Worm (Caenorhabditis elegans) whole organism, L3 larva: Measurements from ENCODE around the gene srd-45.
A peak's percentile ranks its signal among the peaks of the same experiment; 100 is the strongest.

Experiments used
- R02D3.7 ChIP-seq: fragments of 150-350 bp; optimal IDR thresholded peaks from 2 replicates; lab custom pipeline; 2014; ENCODE audit warnings: missing biosample characterization, missing genetic modification characterization
- aly-2 ChIP-seq: fragments of 150-350 bp; optimal IDR thresholded peaks from 2 replicates; lab custom pipeline; 2014; ENCODE audit warnings: missing biosample characterization, missing genetic modification characterization
- ceh-16 ChIP-seq: sonication (generic microtip); optimal IDR thresholded peaks from 2 replicates; lab custom pipeline; 2017; ENCODE audit warnings: missing biosample characterization, missing genetic modification characterization
- ceh-28 ChIP-seq: fragments of 150-350 bp; optimal IDR thresholded peaks from 2 replicates; lab custom pipeline; 2014; ENCODE audit warnings: missing biosample characterization, missing genetic modification reagents, missing genetic modification characterization
- daf-12 ChIP-seq: fragments of 150-350 bp; optimal IDR thresholded peaks from 2 replicates; lab custom pipeline; 2014; ENCODE audit warnings: missing biosample characterization, missing genetic modification reagents, missing genetic modification characterization
- elt-2 ChIP-seq: sonication (generic microtip); optimal IDR thresholded peaks from 2 replicates; lab custom pipeline; 2016; ENCODE audit warnings: missing genetic modification reagents, mild to moderate bottlenecking, missing genetic modification characterization, missing compliant biosample characterization
- elt-3 ChIP-seq, 3 experiments: fragments of 150-350 bp in 1 of 3; sonication (generic microtip) in 2 of 3; optimal IDR thresholded peaks; 2 replicates in 2 of 3; 4 replicates in 1 of 3; lab custom pipeline; 2014 to 2017; ENCODE audit warnings: missing biosample characterization in 3 of 3, missing genetic modification characterization in 3 of 3
- eor-1 ChIP-seq, 2 experiments: fragments of 150-350 bp; optimal IDR thresholded peaks; 2 replicates each; lab custom pipeline; 2014 to 2018; ENCODE audit warnings: missing biosample characterization in 2 of 2, missing genetic modification characterization in 2 of 2
- fkh-2 ChIP-seq: fragments of 150-350 bp; optimal IDR thresholded peaks from 2 replicates; lab custom pipeline; 2014; ENCODE audit warnings: missing biosample characterization, missing genetic modification reagents, missing genetic modification characterization
- hmg-11 ChIP-seq: sonication (generic microtip); optimal IDR thresholded peaks from 2 replicates; lab custom pipeline; 2016; ENCODE audit warnings: missing genetic modification characterization, missing compliant biosample characterization
- lin-15B ChIP-seq: fragments of 150-350 bp; optimal IDR thresholded peaks from 2 replicates; lab custom pipeline; 2014; ENCODE audit warnings: missing biosample characterization, missing genetic modification characterization
- lsy-12 ChIP-seq: sonication (generic microtip); optimal IDR thresholded peaks from 2 replicates; lab custom pipeline; 2016; ENCODE audit warnings: mild to moderate bottlenecking, missing genetic modification characterization, missing compliant biosample characterization
- mdl-1 ChIP-seq: fragments of 150-350 bp; optimal IDR thresholded peaks from 2 replicates; lab custom pipeline; 2014; ENCODE audit warnings: missing biosample characterization, missing genetic modification characterization
- mml-1 ChIP-seq: fragments of 150-350 bp; sonication (generic microtip); optimal IDR thresholded peaks from 3 replicates; lab custom pipeline; 2014; ENCODE audit warnings: missing biosample characterization, missing genetic modification characterization
- nfya-1 ChIP-seq: sonication (generic microtip); optimal IDR thresholded peaks from 2 replicates; lab custom pipeline; 2017; ENCODE audit warnings: missing genetic modification characterization, mild to moderate bottlenecking, missing compliant biosample characterization, antibody characterized with exemption, moderate library complexity; ENCODE audit not compliant: insufficient read depth
- nhr-11 ChIP-seq: fragments of 150-350 bp; optimal IDR thresholded peaks from 2 replicates; lab custom pipeline; 2014; ENCODE audit warnings: missing biosample characterization, missing genetic modification characterization
- nhr-23 ChIP-seq: fragments of 150-350 bp; optimal IDR thresholded peaks from 2 replicates; lab custom pipeline; 2014; ENCODE audit warnings: missing biosample characterization, missing genetic modification reagents, missing genetic modification characterization
- nhr-237 ChIP-seq: fragments of 150-350 bp; optimal IDR thresholded peaks from 2 replicates; lab custom pipeline; 2014; ENCODE audit warnings: missing biosample characterization, missing genetic modification characterization
- nhr-25 ChIP-seq: sonication (generic microtip); optimal IDR thresholded peaks from 2 replicates; lab custom pipeline; 2017; ENCODE audit warnings: missing biosample characterization, missing genetic modification characterization
- nhr-43 ChIP-seq: sonication (generic microtip); optimal IDR thresholded peaks from 2 replicates; lab custom pipeline; 2016; ENCODE audit warnings: mild to moderate bottlenecking, missing genetic modification characterization, missing compliant biosample characterization; ENCODE audit not compliant: poor library complexity, severe bottlenecking
- nhr-67 ChIP-seq: fragments of 150-350 bp; optimal IDR thresholded peaks from 2 replicates; lab custom pipeline; 2014; ENCODE audit warnings: missing biosample characterization, missing genetic modification characterization
- nhr-76 ChIP-seq: fragments of 150-350 bp; sonication (generic microtip); optimal IDR thresholded peaks from 5 replicates; lab custom pipeline; 2014; ENCODE audit warnings: missing biosample characterization, missing genetic modification characterization
- nhr-77 ChIP-seq: fragments of 150-350 bp; optimal IDR thresholded peaks from 2 replicates; lab custom pipeline; 2014; ENCODE audit warnings: missing biosample characterization, missing genetic modification characterization
- pha-4 ChIP-seq: fragments of 150-350 bp; optimal IDR thresholded peaks from 2 replicates; lab custom pipeline; 2014; ENCODE audit warnings: missing biosample characterization, missing genetic modification reagents, missing genetic modification characterization
- pqm-1 ChIP-seq: fragments of 150-350 bp; optimal IDR thresholded peaks from 2 replicates; lab custom pipeline; 2017; ENCODE audit warnings: missing biosample characterization, missing genetic modification characterization, inconsistent platforms
- sea-2 ChIP-seq: fragments of 150-350 bp; sonication (generic microtip); optimal IDR thresholded peaks from 4 replicates; lab custom pipeline; 2014; ENCODE audit warnings: missing biosample characterization, missing genetic modification reagents, missing genetic modification characterization
- skn-1 ChIP-seq: fragments of 150-350 bp; optimal IDR thresholded peaks from 2 replicates; lab custom pipeline; 2014; ENCODE audit warnings: missing biosample characterization, missing genetic modification characterization
- snpc-4 ChIP-seq: fragments of 150-350 bp; optimal IDR thresholded peaks from 2 replicates; lab custom pipeline; 2014; ENCODE audit warnings: missing biosample characterization, missing genetic modification characterization
- tbx-2 ChIP-seq: sonication (generic microtip); optimal IDR thresholded peaks from 2 replicates; lab custom pipeline; 2016; ENCODE audit warnings: mild to moderate bottlenecking, missing genetic modification characterization, missing compliant biosample characterization
- unc-62 ChIP-seq: fragments of 150-350 bp; sonication (generic microtip); optimal IDR thresholded peaks from 4 replicates; lab custom pipeline; 2014; ENCODE audit warnings: missing biosample characterization, missing genetic modification reagents, missing genetic modification characterization
- zag-1 ChIP-seq: fragments of 150-350 bp; optimal IDR thresholded peaks from 2 replicates; lab custom pipeline; 2014; ENCODE audit warnings: missing biosample characterization, missing genetic modification characterization
- ztf-11 ChIP-seq: fragments of 150-350 bp; optimal IDR thresholded peaks from 2 replicates; lab custom pipeline; 2014; ENCODE audit warnings: missing biosample characterization, missing genetic modification characterization
- ztf-4 ChIP-seq: fragments of 150-350 bp; optimal IDR thresholded peaks from 2 replicates; lab custom pipeline; 2014; ENCODE audit warnings: missing biosample characterization, missing genetic modification characterization

Gene srd-45

DNA sequence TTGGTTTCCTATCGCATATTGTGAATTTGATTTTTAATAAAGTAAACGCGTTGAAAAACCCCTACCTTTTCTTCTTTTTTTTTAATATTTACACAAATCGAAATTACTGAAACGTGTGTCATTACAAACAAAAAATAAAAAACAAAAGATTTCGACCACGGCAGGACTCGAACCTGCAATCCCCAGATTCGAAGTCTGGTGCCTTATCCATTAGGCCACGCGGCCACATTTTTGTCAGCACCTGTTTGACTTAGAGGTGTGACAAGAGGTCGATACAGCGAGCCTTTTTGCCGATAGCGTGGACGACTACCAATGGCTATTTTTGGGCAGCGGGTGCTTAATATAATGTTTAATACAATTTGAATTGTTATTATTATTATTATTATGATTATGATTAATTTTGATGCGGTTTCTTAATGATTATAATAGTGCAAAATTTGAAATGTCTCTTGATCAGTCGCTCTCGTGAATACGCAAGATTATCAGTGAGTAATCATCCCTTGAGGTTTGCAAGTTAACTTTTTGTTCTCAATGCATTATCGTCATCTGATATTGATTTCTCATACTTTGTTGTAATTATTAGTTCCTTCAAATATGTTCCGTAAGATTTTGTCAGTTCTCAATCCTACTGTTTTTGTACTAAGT lies 9.2 kb downstream of the srd-45 start, which contains the start of gene srd-44:
Gene srd-44 (plus strand): TSS at position 595 of the 645 bp plus-strand sequence.
- TF ChIP-seq ceh-16, result no peak
- TF ChIP-seq nhr-43, result peak; percentile 10
- TF ChIP-seq daf-12 (tag; lab: Kevin White, UChicago), result no peak
- TF ChIP-seq ztf-11 (tag; lab: Kevin White, UChicago), result no peak

ce11 chrX:12341338-12341737 lies 12.6 kb downstream of the srd-45 start, which contains the start of gene zig-2:
Gene zig-2, minus strand, starts transcription at chrX:12341438.
- no peak for TF ChIP-seq skn-1 (tag; lab: Kevin White, UChicago)

DNA sequence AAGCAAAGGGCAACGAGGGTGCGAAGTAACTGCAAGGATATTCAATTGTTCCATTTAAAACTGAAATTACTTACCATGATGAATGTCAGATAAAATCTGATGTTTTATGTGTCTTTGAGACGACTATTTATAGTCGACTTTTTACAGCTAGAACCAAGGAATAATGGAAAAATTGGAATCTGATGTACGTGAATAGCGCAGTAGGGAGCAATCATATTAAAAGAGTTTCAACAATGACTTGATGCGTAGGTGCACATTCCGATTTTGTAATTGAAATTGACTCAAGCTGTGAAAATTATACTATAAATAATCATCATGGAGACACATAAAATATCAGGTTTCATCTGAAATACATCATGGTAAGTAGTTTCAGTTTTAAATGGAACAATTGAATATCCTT lies 14.5 kb downstream of the srd-45 start, which contains the start of the genes nspc-9 and nspc-10:
Gene nspc-9 (minus strand): TSS at position 101 of the 400 bp plus-strand sequence.
Gene nspc-10 (plus strand): TSS at position 331 of the 400 bp plus-strand sequence.
- no peak for TF ChIP-seq sea-2
- no peak for TF ChIP-seq zag-1
- no peak for TF ChIP-seq eor-1 (tag; optimal IDR thresholded peaks at IDR 0.05; lab: Kevin White, UChicago)
- TF ChIP-seq fkh-2 (tag; lab: Kevin White, UChicago), result no peak
- TF ChIP-seq ztf-11 (tag; lab: Kevin White, UChicago), result no peak
- no peak for TF ChIP-seq nhr-25 (tag; lab: Kevin White, UChicago)
- no peak for TF ChIP-seq mml-1 (tag; lab: Kevin White, UChicago)
- TF ChIP-seq unc-62 (GFP tag; lab: Kevin White, UChicago), result no peak

DNA sequence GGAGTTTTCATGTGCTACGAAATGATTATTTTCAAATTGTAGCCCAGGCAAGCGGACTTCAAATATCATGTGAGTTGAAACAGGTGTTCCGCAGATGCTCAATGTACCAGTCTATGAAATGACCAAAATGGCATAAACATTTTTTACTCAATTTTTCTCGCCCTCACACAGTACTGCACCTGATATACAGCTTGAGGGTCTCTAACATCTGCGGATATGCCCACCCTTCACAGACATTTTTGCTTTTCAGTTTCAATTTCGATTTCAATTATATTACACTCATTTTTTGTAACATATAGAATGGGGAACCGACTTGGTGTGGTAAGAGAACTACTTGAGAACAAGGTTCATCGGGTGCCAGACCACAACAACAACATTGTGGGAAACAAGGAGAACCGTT lies 18.0 kb downstream of the srd-45 start, which contains the start of gene F42F12.11:
Gene F42F12.11 (plus strand): TSS at position 301 of the 400 bp plus-strand sequence.
- TF ChIP-seq nhr-11 (tag; lab: Kevin White, UChicago) (no peak), elt-2 (tag; lab: Kevin White, UChicago) (no peak), nhr-76 (tag; lab: Kevin White, UChicago) (no peak), ztf-4 (tag; lab: Kevin White, UChicago) (no peak), lsy-12 (no peak)
- TF ChIP-seq, all 47 proteins: peak for 0

DNA sequence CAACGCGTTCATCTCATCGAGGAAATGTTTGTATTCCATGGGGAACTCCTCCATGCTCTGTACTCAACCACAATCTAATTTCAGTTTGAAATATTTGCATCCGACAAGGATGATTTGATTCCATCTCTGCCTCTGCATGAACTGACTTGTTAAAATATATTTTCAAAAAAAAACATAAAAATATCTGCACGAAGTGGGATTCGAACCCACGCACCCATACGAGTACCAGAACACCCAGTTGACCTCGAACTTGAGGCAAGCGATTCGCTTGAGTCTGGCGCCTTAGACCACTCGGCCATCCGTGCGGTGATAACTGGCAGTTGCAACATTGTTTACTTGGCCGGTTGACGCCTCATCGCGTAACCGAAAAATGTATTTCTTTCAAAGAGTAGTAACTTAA lies 19.0 kb downstream of the srd-45 start:
- TF ChIP-seq elt-2 (tag; lab: Kevin White, UChicago) (peak; percentile 49), mdl-1 (no peak), skn-1 (tag; lab: Kevin White, UChicago) (peak; percentile 51), nfya-1 (peak; percentile 26), hmg-11 (tag; lab: Kevin White, UChicago) (peak; percentile 4), snpc-4 (tag; lab: Kevin White, UChicago) (no peak), nhr-43 (peak; percentile 36)
- TF ChIP-seq, all 47 proteins: peak for 5

- TF ChIP-seq nhr-237, result no peak
- TF ChIP-seq, all 47 proteins: peak for 0
Observed at ce11 chrX:12348329-12348728, 19.6 kb downstream of the srd-45 start, which contains the start of gene F42F12.14. Gene F42F12.14, plus strand, starts transcription at chrX:12348629.

DNA sequence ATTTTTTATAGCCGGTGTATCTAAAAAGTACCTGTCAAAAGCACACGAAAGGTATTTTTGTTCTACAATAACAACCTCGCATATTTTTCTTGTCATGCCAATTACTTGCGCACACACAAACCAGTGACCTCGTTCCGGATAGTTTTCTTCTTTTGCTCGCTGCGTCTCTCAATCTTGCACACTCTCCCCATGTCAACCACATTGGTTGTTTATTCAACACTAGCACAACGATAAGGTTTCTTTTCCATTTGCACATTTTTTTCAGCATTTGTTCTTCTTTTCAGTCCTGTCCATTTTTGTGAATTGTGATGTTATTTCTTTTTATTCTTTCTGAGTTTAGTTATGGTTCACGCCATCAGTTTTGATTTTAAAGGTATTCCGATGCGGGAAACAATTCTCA lies 21.4 kb downstream of the srd-45 start, which contains the start of gene F42F12.3:
Gene F42F12.3 (plus strand): TSS at position 372 of the 400 bp plus-strand sequence.
- TF ChIP-seq pha-4 (peak; percentile 55), elt-3 (tag; optimal IDR thresholded peaks at IDR 0.05; lab: Kevin White, UChicago) (no peak), nhr-23 (tag; lab: Kevin White, UChicago) (peak; percentile 14), pqm-1 (tag; lab: Kevin White, UChicago) (peak; percentile 45), R02D3.7 (tag; lab: Kevin White, UChicago) (no peak), lin-15B (tag; lab: Kevin White, UChicago) (no peak), ztf-11 (tag; lab: Kevin White, UChicago) (no peak), nhr-67 (no peak), ztf-4 (tag; lab: Kevin White, UChicago) (no peak), elt-2 (tag; lab: Kevin White, UChicago) (peak; percentile 15), nhr-25 (tag; lab: Kevin White, UChicago) (no peak), nhr-11 (tag; lab: Kevin White, UChicago) (no peak), aly-2 (tag; lab: Kevin White, UChicago) (no peak), zag-1 (no peak), lsy-12 (no peak), ceh-28 (no peak), eor-1 (tag; optimal IDR thresholded peaks at IDR 0.05; lab: Kevin White, UChicago) (no peak), nhr-77 (tag; lab: Kevin White, UChicago) (no peak), mdl-1 (no peak), unc-62 (GFP tag; lab: Kevin White, UChicago) (no peak), tbx-2 (tag; lab: Kevin White, UChicago) (no peak), nhr-76 (tag; lab: Kevin White, UChicago) (no peak)
